Worm (Caenorhabditis elegans): Measurements from ENCODE around the gene srh-109.
A peak's percentile ranks its signal among the peaks of the same experiment; 100 is the strongest.
"Not testable (repeated sequence)": the region's sequence is repeated elsewhere in the genome, so short reads cannot be mapped to it uniquely, and the experiment has no call there.

srh-109 gene

ce11 chrV:17255028-17255427 lies 34.8 kb upstream of the srh-109 start, which contains the start of gene srh-116:
Gene srh-116 (minus strand): TSS chrV:17255128.
- not testable (repeated sequence) for TF ChIP-seq rnt-1 (tag; optimal IDR thresholded peaks at IDR 0.05); fkh-4 (tag; optimal IDR thresholded peaks at IDR 0.05; ENCODE audit: borderline replicate concordance); sptf-1 (tag; optimal IDR thresholded peaks at IDR 0.05)

- TF ChIP-seq rnt-1 (tag; optimal IDR thresholded peaks at IDR 0.05), result no peak
- no peak for TF ChIP-seq nhr-12 (tag; optimal IDR thresholded peaks at IDR 0.05)
- no peak for TF ChIP-seq nhr-28 (tag; optimal IDR thresholded peaks at IDR 0.05)
- TF ChIP-seq unc-130 (tag; optimal IDR thresholded peaks at IDR 0.05), result no peak
- no peak for TF ChIP-seq dsc-1 (tag; optimal IDR thresholded peaks at IDR 0.05)
- no peak for TF ChIP-seq lin-35 (GFP tag; optimal IDR thresholded peaks at IDR 0.05)
- TF ChIP-seq zip-4 (GFP tag; optimal IDR thresholded peaks at IDR 0.05), result no peak
- no peak for TF ChIP-seq egl-27 (tag; optimal IDR thresholded peaks at IDR 0.05)
- TF ChIP-seq ceh-88 (GFP tag; IDR thresholded peaks at IDR 0.05), result no peak
- TF ChIP-seq dpl-1 (GFP tag; optimal IDR thresholded peaks at IDR 0.05), result no peak
- no peak for TF ChIP-seq vab-15 (tag; optimal IDR thresholded peaks at IDR 0.05)
- no peak for TF ChIP-seq nhr-11 (tag; optimal IDR thresholded peaks at IDR 0.05)
- no peak for TF ChIP-seq snpc-4 (tag; optimal IDR thresholded peaks at IDR 0.05)
- TF ChIP-seq efl-1 (optimal IDR thresholded peaks at IDR 0.05), result no peak
- no peak for TF ChIP-seq efl-1 (GFP tag; optimal IDR thresholded peaks at IDR 0.05 in 1 of 2)
- TF ChIP-seq mab-9 (GFP tag; IDR thresholded peaks at IDR 0.05), result no peak
- no peak for TF ChIP-seq pax-3 (tag; optimal IDR thresholded peaks at IDR 0.05)
Measured at ce11 chrV:17251364-17251961, 31.2 kb upstream of the srh-109 start, which contains the start of gene Y61B8A.6. Gene Y61B8A.6 (plus strand): TSS chrV:17251911.

ce11 chrV:17248915-17249314 lies 28.7 kb upstream of the srh-109 start, which contains the start of gene clec-243:
Gene clec-243 (minus strand): TSS chrV:17249015.
- TF ChIP-seq zip-4 (GFP tag; optimal IDR thresholded peaks at IDR 0.05), result no peak
- TF ChIP-seq rnt-1 (tag; optimal IDR thresholded peaks at IDR 0.05), result no peak
- no peak for TF ChIP-seq mep-1 (tag; optimal IDR thresholded peaks at IDR 0.05)
- no peak for TF ChIP-seq snu-23 (GFP tag; optimal IDR thresholded peaks at IDR 0.05)
- no peak for TF ChIP-seq ama-1 (optimal IDR thresholded peaks at IDR 0.05)
- TF ChIP-seq lin-15B (tag; optimal IDR thresholded peaks at IDR 0.05), result no peak
- no peak for TF ChIP-seq ets-5 (GFP tag; IDR thresholded peaks at IDR 0.05)
- no peak for TF ChIP-seq nhr-11 (tag; optimal IDR thresholded peaks at IDR 0.05)
- TF ChIP-seq ceh-82 (tag; optimal IDR thresholded peaks at IDR 0.05), result no peak
- no peak for TF ChIP-seq lin-39 (tag; optimal IDR thresholded peaks at IDR 0.05)

- TF ChIP-seq dsc-1 (tag; optimal IDR thresholded peaks at IDR 0.05), result no peak
- TF ChIP-seq ama-1 (optimal IDR thresholded peaks at IDR 0.05), result no peak
- TF ChIP-seq rnt-1 (tag; optimal IDR thresholded peaks at IDR 0.05), result no peak
- no peak for TF ChIP-seq ceh-8 (GFP tag; optimal IDR thresholded peaks at IDR 0.05)
- TF ChIP-seq ztf-4 (tag; optimal IDR thresholded peaks at IDR 0.05), result no peak
Measured at ce11 chrV:17245406-17245805, 25.2 kb upstream of the srh-109 start, which contains the start of gene clec-242. Gene clec-242 (minus strand): TSS chrV:17245506.

ce11 chrV:17243016-17243415 lies 22.8 kb upstream of the srh-109 start:
- TF ChIP-seq nhr-84 (tag; optimal IDR thresholded peaks at IDR 0.05) (no peak), ceh-88 (GFP tag; IDR thresholded peaks at IDR 0.05) (no peak), tlp-1 (tag; optimal IDR thresholded peaks at IDR 0.05) (peak; percentile 48), elt-2 (tag; optimal IDR thresholded peaks at IDR 0.05) (peak; percentile 79), unc-98 (GFP tag; IDR thresholded peaks at IDR 0.05) (no peak)

ce11 chrV:17242552-17242951 lies 22.3 kb upstream of the srh-109 start, which contains the start of gene Y68A4B.3:
Gene Y68A4B.3 (minus strand): TSS chrV:17242652.
- TF ChIP-seq egl-13 (tag; optimal IDR thresholded peaks at IDR 0.05), result no peak
- no peak for TF ChIP-seq lsy-2 (tag; optimal IDR thresholded peaks at IDR 0.05)
- TF ChIP-seq efl-1 (optimal IDR thresholded peaks at IDR 0.05), result no peak
- TF ChIP-seq efl-1 (GFP tag; optimal IDR thresholded peaks at IDR 0.05 in 1 of 2), result no peak
